Worm (Caenorhabditis elegans) whole organism, L4 larva: ENCODE data around the gene mlh-1.

ENCODE experiments used
- F26F4.8 ChIP-seq: fragments of 200-800 bp; sonication (Bioruptor generic); conservative IDR thresholded peaks from 2 replicates; pipeline ENCODE4 v1.3.6; 2022; ENCODE audit warnings: missing genetic modification characterization, missing compliant biosample characterization
- F44E2.7 ChIP-seq: fragments of 200-800 bp; sonication (Bioruptor generic); IDR thresholded peaks from 2 replicates; pipeline ENCODE4 v2.1.2; 2022; ENCODE audit warnings: missing genetic modification characterization, missing compliant biosample characterization
- R02D3.7 ChIP-seq: fragments of 150-350 bp; sonication (generic microtip); optimal IDR thresholded peaks from 3 replicates; lab custom pipeline; 2014; ENCODE audit warnings: missing biosample characterization, missing genetic modification characterization
- Y48G9A.11 ChIP-seq: fragments of 200-800 bp; sonication (Bioruptor generic); IDR thresholded peaks from 2 replicates; pipeline ENCODE4 v1.3.6; 2022; ENCODE audit warnings: missing genetic modification reagents, missing genetic modification characterization, missing compliant biosample characterization
- Y75B8A.6 ChIP-seq: fragments of 200-800 bp; sonication (Bioruptor generic); IDR thresholded peaks from 2 replicates; pipeline ENCODE4 v1.3.6; 2022; ENCODE audit warnings: missing genetic modification reagents, missing genetic modification characterization, missing compliant biosample characterization
- aha-1 ChIP-seq: fragments of 150-350 bp; peaks from one replicate; lab custom pipeline; 2014; ENCODE audit warnings: missing biosample characterization, missing genetic modification characterization
- arid-1 ChIP-seq: fragments of 200-800 bp; sonication (Bioruptor generic); conservative IDR thresholded peaks from 2 replicates; pipeline ENCODE4 v1.3.6; 2022; ENCODE audit warnings: missing genetic modification reagents, missing genetic modification characterization, missing compliant biosample characterization
- attf-4 ChIP-seq: sonication (generic microtip); optimal IDR thresholded peaks from 3 replicates; lab custom pipeline; 2017; ENCODE audit warnings: missing biosample characterization, missing genetic modification characterization
- ceh-44 ChIP-seq: fragments of 200-800 bp; sonication (Bioruptor generic); IDR thresholded peaks from 2 replicates; pipeline ENCODE4 v1.3.6; 2022; ENCODE audit warnings: missing genetic modification reagents, missing genetic modification characterization, missing compliant biosample characterization
- daf-16 ChIP-seq, 3 experiments: sonication (generic microtip); optimal IDR thresholded peaks; 2 replicates each; lab custom pipeline; 2016 to 2017; ENCODE audit warnings: missing genetic modification characterization in 3 of 3, missing genetic modification reagents in 3 of 3, mild to moderate bottlenecking in 2 of 3, missing compliant biosample characterization in 2 of 3, missing biosample characterization in 1 of 3, moderate library complexity in 1 of 3
- daf-19 ChIP-seq: fragments of 200-800 bp; sonication (Bioruptor generic); conservative IDR thresholded peaks from 2 replicates; pipeline ENCODE4 v1.3.6; 2022; ENCODE audit warnings: missing genetic modification characterization, missing compliant biosample characterization
- dmd-9 ChIP-seq: fragments of 200-800 bp; sonication (Bioruptor generic); IDR thresholded peaks from 2 replicates; pipeline ENCODE4 v1.3.6; 2022; ENCODE audit warnings: missing genetic modification reagents, missing genetic modification characterization, missing compliant biosample characterization
- dpl-1 ChIP-seq: fragments of 150-350 bp; optimal IDR thresholded peaks from 2 replicates; lab custom pipeline; 2014; ENCODE audit warnings: missing biosample characterization, missing genetic modification reagents, missing genetic modification characterization
- duxl-1 ChIP-seq: sonication (generic microtip); optimal IDR thresholded peaks from 2 replicates; lab custom pipeline; 2016; ENCODE audit warnings: mild to moderate bottlenecking, missing genetic modification characterization, moderate library complexity, missing compliant biosample characterization; ENCODE audit not compliant: poor library complexity
- dve-1 ChIP-seq: sonication (generic microtip); optimal IDR thresholded peaks from 2 replicates; lab custom pipeline; 2017; ENCODE audit warnings: antibody characterized with exemption, mild to moderate bottlenecking, missing genetic modification characterization, missing compliant biosample characterization; ENCODE audit not compliant: insufficient read depth
- fkh-10 ChIP-seq: fragments of 150-350 bp; optimal IDR thresholded peaks from 2 replicates; lab custom pipeline; 2014; ENCODE audit warnings: missing biosample characterization, missing genetic modification reagents, missing genetic modification characterization
- gei-8 ChIP-seq: fragments of 200-800 bp; sonication (Bioruptor generic); optimal IDR thresholded peaks from 2 replicates; lab custom pipeline; 2018; ENCODE audit warnings: mild to moderate bottlenecking, missing genetic modification characterization, missing compliant biosample characterization
- hlh-11 ChIP-seq: fragments of 200-800 bp; sonication (Bioruptor generic); optimal IDR thresholded peaks from 2 replicates; lab custom pipeline; 2018; ENCODE audit warnings: mild to moderate bottlenecking, missing genetic modification characterization, missing compliant biosample characterization
- jun-1 ChIP-seq: fragments of 150-350 bp; optimal IDR thresholded peaks from 2 replicates; lab custom pipeline; 2014; ENCODE audit warnings: missing biosample characterization, missing genetic modification reagents, missing genetic modification characterization
- nhr-10 ChIP-seq: fragments of 150-350 bp; optimal IDR thresholded peaks from 2 replicates; lab custom pipeline; 2014; ENCODE audit warnings: missing biosample characterization, missing genetic modification characterization
- nhr-102 ChIP-seq: sonication (generic microtip); optimal IDR thresholded peaks from 2 replicates; lab custom pipeline; 2016; ENCODE audit warnings: mild to moderate bottlenecking, missing genetic modification characterization, moderate library complexity, missing compliant biosample characterization
- nhr-237 ChIP-seq: sonication (generic microtip); optimal IDR thresholded peaks from 2 replicates; lab custom pipeline; 2017; ENCODE audit warnings: missing biosample characterization, missing genetic modification characterization
- nhr-28 ChIP-seq: fragments of 150-350 bp; optimal IDR thresholded peaks from 2 replicates; lab custom pipeline; 2014; ENCODE audit warnings: missing biosample characterization, missing genetic modification characterization
- nhr-41 ChIP-seq: fragments of 200-800 bp; sonication (Bioruptor generic); IDR thresholded peaks from 2 replicates; pipeline ENCODE4 v1.3.6; 2022; ENCODE audit warnings: missing genetic modification reagents, missing genetic modification characterization, missing compliant biosample characterization
- nhr-6 ChIP-seq: fragments of 150-350 bp; optimal IDR thresholded peaks from 2 replicates; lab custom pipeline; 2014; ENCODE audit warnings: missing biosample characterization, missing genetic modification characterization
- nhr-76 ChIP-seq: fragments of 150-350 bp; optimal IDR thresholded peaks from 2 replicates; lab custom pipeline; 2014; ENCODE audit warnings: missing biosample characterization, missing genetic modification characterization
- nhr-77 ChIP-seq: fragments of 150-350 bp; optimal IDR thresholded peaks from 2 replicates; lab custom pipeline; 2014; ENCODE audit warnings: missing biosample characterization, missing genetic modification characterization
- php-3 ChIP-seq: fragments of 200-800 bp; sonication (Bioruptor generic); IDR thresholded peaks from 2 replicates; pipeline ENCODE4 v1.3.6; 2022; ENCODE audit warnings: missing genetic modification reagents, missing genetic modification characterization, missing compliant biosample characterization
- set-16 ChIP-seq: fragments of 200-800 bp; sonication (Bioruptor generic); IDR thresholded peaks from 2 replicates; pipeline ENCODE4 v1.3.6; 2022; ENCODE audit warnings: missing genetic modification reagents, missing genetic modification characterization, missing compliant biosample characterization
- skn-1 ChIP-seq: fragments of 150-350 bp; optimal IDR thresholded peaks from 2 replicates; lab custom pipeline; 2014; ENCODE audit warnings: missing biosample characterization, missing genetic modification characterization
- snpc-1.2 ChIP-seq: fragments of 200-800 bp; sonication (Bioruptor generic); IDR thresholded peaks from 2 replicates; pipeline ENCODE4 v1.3.6; 2022; ENCODE audit warnings: missing genetic modification reagents, missing genetic modification characterization, missing compliant biosample characterization
- snpc-4 ChIP-seq: fragments of 150-350 bp; optimal IDR thresholded peaks from 2 replicates; lab custom pipeline; 2014; ENCODE audit warnings: missing biosample characterization, missing genetic modification characterization
- spr-1 ChIP-seq: sonication (generic microtip); optimal IDR thresholded peaks from 2 replicates; lab custom pipeline; 2016; ENCODE audit warnings: mild to moderate bottlenecking, missing genetic modification characterization, missing compliant biosample characterization
- spr-3 ChIP-seq: fragments of 200-800 bp; sonication (Bioruptor generic); optimal IDR thresholded peaks from 2 replicates; lab custom pipeline; 2018; ENCODE audit warnings: mild to moderate bottlenecking, missing genetic modification characterization, missing compliant biosample characterization
- vab-7 ChIP-seq: fragments of 200-800 bp; sonication (Bioruptor generic); IDR thresholded peaks from 2 replicates; pipeline ENCODE4 v1.3.6; 2022; ENCODE audit warnings: missing genetic modification reagents, missing genetic modification characterization, missing compliant biosample characterization
- zfp-3 ChIP-seq: fragments of 200-800 bp; sonication (Bioruptor generic); conservative IDR thresholded peaks from 2 replicates; pipeline ENCODE4 v1.3.6; 2022; ENCODE audit warnings: missing genetic modification reagents, missing genetic modification characterization, missing compliant biosample characterization
- zip-2 ChIP-seq: fragments of 150-350 bp; optimal IDR thresholded peaks from 2 replicates; lab custom pipeline; 2014; ENCODE audit warnings: missing biosample characterization, missing genetic modification characterization

Gene mlh-1

DNA sequence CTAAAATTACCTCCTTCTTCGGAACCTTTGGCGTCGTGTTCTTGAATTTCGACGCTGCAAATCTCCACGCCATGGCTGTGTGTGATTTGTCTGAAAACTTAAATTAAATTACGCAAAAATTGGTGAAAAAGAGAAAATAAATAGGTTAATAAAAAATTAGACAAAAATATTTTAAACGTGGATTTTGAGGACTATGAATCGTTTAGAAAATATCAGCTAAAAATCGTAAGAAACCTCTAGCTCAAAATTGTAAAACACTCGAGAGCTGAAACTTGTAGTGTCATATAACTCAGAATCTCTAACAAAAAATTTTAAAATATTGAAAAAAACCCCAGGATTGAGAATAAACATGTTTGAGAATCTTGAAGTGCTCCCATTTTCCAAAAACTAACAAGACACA lies 9.7 kb upstream of the mlh-1 start, which contains the start of gene pod-1:
TSS of gene pod-1 (minus strand) at position 101 of the 400 bp plus-strand sequence.
- TF ChIP-seq daf-19: no peak
- TF ChIP-seq zfp-3 (GFP tag; lab: Robert Waterston, UW): no peak
- TF ChIP-seq jun-1 (tag; lab: Kevin White, UChicago): no peak
- TF ChIP-seq snpc-4: no peak
- no peak for TF ChIP-seq R02D3.7
- no peak for TF ChIP-seq hlh-11 (tag; lab: Kevin White, UChicago)
- no peak for TF ChIP-seq gei-8 (GFP tag; lab: Kevin White, UChicago)
- no peak for TF ChIP-seq skn-1
- no peak for TF ChIP-seq set-16 (GFP tag; lab: Robert Waterston, UW)
- TF ChIP-seq snpc-1.2 (GFP tag; lab: Robert Waterston, UW): no peak
- TF ChIP-seq daf-16 (GFP tag; optimal IDR thresholded peaks at IDR 0.05; lab: Kevin White, UChicago): no peak
- no peak for TF ChIP-seq daf-16 (tag; optimal IDR thresholded peaks at IDR 0.05; lab: Kevin White, UChicago)
- TF ChIP-seq vab-7 (GFP tag; lab: Robert Waterston, UW): no peak
- TF ChIP-seq nhr-76 (tag; lab: Kevin White, UChicago): no peak
- no peak for TF ChIP-seq php-3
- no peak for TF ChIP-seq dve-1 (tag; lab: Kevin White, UChicago)
- TF ChIP-seq Y48G9A.11 (GFP tag; lab: Robert Waterston, UW): no peak
- TF ChIP-seq fkh-10 (GFP tag; lab: Kevin White, UChicago): no peak
- no peak for TF ChIP-seq dpl-1
- TF ChIP-seq, all 104 proteins: peak for 0

DNA sequence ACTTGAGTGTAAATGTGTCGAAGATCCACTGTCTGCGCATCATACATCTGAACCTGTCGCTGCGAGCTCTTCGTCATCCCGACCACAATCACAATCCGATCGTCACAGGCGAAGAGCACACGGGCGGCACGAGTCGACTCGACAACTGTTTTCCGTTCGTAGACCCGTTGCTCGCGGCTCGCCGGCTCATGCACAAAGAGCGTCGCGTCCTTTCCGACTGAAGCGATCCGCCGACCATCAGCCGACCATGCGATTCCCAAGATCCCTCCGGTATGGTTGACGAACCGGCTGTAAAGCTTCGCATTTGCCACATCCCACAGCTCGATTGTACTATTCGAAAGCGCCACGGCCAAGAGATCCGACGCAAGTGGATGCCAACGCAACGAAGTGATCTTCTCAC lies 4.1 kb upstream of the mlh-1 start:
- peak; percentile 80 for TF ChIP-seq set-16 (GFP tag; lab: Robert Waterston, UW)
- no peak for TF ChIP-seq Y75B8A.6

DNA sequence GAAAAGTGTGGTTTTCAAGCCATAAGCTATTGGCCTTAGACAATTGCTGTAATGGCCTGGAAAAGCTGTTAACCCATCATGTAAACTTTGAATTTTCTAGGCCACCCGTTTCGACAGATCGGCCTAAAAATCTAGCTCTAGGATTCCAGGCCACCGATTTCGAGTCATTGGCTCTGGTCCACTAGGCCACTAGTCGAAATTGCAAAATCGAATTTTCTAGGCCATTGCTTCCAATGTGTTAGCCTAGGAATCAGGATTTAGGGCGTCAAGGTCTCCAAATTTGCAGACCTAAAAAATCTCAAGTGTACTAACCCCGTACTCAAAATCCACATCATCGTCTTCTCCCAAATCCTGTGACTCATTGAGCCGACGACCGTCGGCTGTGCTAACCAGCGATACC lies 3.6 kb downstream of the mlh-1 start:
- no peak for TF ChIP-seq nhr-77
- no peak for TF ChIP-seq duxl-1 (tag; lab: Kevin White, UChicago)
- no peak for TF ChIP-seq dpl-1
- TF ChIP-seq aha-1 (tag; lab: Kevin White, UChicago): peak; percentile 94
- TF ChIP-seq, all 104 proteins: peak for 1

DNA sequence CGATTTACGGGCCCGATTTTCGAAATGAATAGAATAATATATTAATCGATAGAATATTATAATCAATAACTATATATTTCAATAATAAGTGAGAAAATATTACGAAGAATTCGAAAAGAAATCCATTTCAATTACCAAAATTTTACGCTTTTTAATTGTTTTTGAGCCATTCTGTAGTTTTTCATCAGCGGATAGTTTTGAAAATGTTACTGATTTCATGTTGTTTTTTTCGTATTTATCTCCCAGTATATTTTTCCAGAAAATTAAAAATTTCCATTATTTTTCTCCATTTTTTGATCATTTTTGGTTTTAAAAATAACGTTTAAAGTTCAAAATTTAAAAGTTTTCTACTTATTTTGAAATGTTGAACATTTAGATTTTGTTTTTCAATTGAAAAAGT lies 8.7 kb downstream of the mlh-1 start, which contains the start of gene T28A8.3:
TSS of gene T28A8.3 (plus strand) at position 301 of the 400 bp plus-strand sequence.
- TF ChIP-seq arid-1 (GFP tag; lab: Robert Waterston, UW) (no peak), daf-19 (no peak), nhr-28 (tag; lab: Kevin White, UChicago) (no peak), nhr-102 (no peak), nhr-10 (no peak), zip-2 (no peak), attf-4 (no peak), vab-7 (GFP tag; lab: Robert Waterston, UW) (no peak), spr-1 (no peak), F44E2.7 (GFP tag; lab: Robert Waterston, UW) (no peak), nhr-6 (tag; lab: Kevin White, UChicago) (no peak), F26F4.8 (GFP tag; lab: Robert Waterston, UW) (no peak), nhr-41 (no peak), dmd-9 (GFP tag; lab: Robert Waterston, UW) (no peak), spr-3 (no peak), ceh-44 (GFP tag; lab: Robert Waterston, UW) (no peak), nhr-237 (tag; lab: Kevin White, UChicago) (no peak)
- TF ChIP-seq, all 104 proteins: peak for 0
